Worm (Caenorhabditis elegans) whole organism, midembryonic: ENCODE data around the gene pycr-4.

ENCODE experiments used
- T22C8.4 ChIP-seq: fragments of 200-800 bp; sonication (Bioruptor generic); IDR thresholded peaks from 2 replicates; pipeline ENCODE4 v1.3.6; 2022; ENCODE audit warnings: missing genetic modification characterization, missing compliant biosample characterization
- cog-1 ChIP-seq: sonication (generic microtip); optimal IDR thresholded peaks from 2 replicates; lab custom pipeline; 2016; ENCODE audit warnings: missing genetic modification characterization, missing compliant biosample characterization
- flt-1 ChIP-seq: fragments of 200-800 bp; sonication (Bioruptor generic); IDR thresholded peaks from 2 replicates; pipeline ENCODE4 v1.3.6; 2022; ENCODE audit warnings: missing genetic modification characterization, missing compliant biosample characterization
- klf-2 ChIP-seq: fragments of 200-800 bp; sonication (Bioruptor generic); conservative IDR thresholded peaks from 2 replicates; pipeline ENCODE4 v1.3.6; 2022; ENCODE audit warnings: missing genetic modification reagents, missing genetic modification characterization, missing compliant biosample characterization
- med-1 ChIP-seq: sonication (generic microtip); optimal IDR thresholded peaks from 2 replicates; lab custom pipeline; 2017; ENCODE audit warnings: missing genetic modification characterization, mild to moderate bottlenecking, missing compliant biosample characterization, antibody characterized with exemption, missing genetic modification reagents; ENCODE audit not compliant: insufficient read depth
- ref-1 ChIP-seq: fragments of 200-800 bp; sonication (Bioruptor generic); conservative IDR thresholded peaks from 2 replicates; pipeline ENCODE4 v1.3.6; 2022; ENCODE audit warnings: missing genetic modification reagents, missing genetic modification characterization, missing compliant biosample characterization
- tab-1 ChIP-seq: fragments of 200-800 bp; sonication (Bioruptor generic); IDR thresholded peaks from 2 replicates; pipeline ENCODE4 v1.3.6; 2022; ENCODE audit warnings: missing genetic modification characterization, missing compliant biosample characterization
- ztf-23 ChIP-seq: fragments of 200-800 bp; sonication (Bioruptor generic); IDR thresholded peaks from 2 replicates; pipeline ENCODE4 v1.3.6; 2022; ENCODE audit warnings: missing genetic modification reagents, missing genetic modification characterization, missing compliant biosample characterization
- ztf-29 ChIP-seq: fragments of 200-800 bp; sonication (Bioruptor generic); IDR thresholded peaks from 2 replicates; pipeline ENCODE4 v1.3.6; 2022; ENCODE audit warnings: missing genetic modification reagents, missing genetic modification characterization, missing compliant biosample characterization

The pycr-4 gene

ce11 chrIV:7451345-7451744, 25.8 kb downstream of the pycr-4 start, which contains the start of gene tes-1:
TSS of gene tes-1 (minus strand) at chrIV:7451445.
- TF ChIP-seq flt-1 (GFP tag; lab: Robert Waterston, UW) = no peak

- TF ChIP-seq klf-2 (GFP tag; lab: Robert Waterston, UW) = no peak
- no peak for TF ChIP-seq med-1 (GFP tag; lab: Kevin White, UChicago)
- TF ChIP-seq ztf-29 (GFP tag; lab: Robert Waterston, UW) = no peak
- TF ChIP-seq tab-1 (GFP tag; lab: Robert Waterston, UW) = no peak
- no peak for TF ChIP-seq flt-1 (GFP tag; lab: Robert Waterston, UW)
- TF ChIP-seq ref-1 (GFP tag; lab: Robert Waterston, UW) = no peak
- TF ChIP-seq T22C8.4 = no peak
- TF ChIP-seq ztf-23 (GFP tag; lab: Robert Waterston, UW) = no peak
- no peak for TF ChIP-seq cog-1 (tag; lab: Kevin White, UChicago)
Observed at ce11 chrIV:7447556-7447955, 29.5 kb downstream of the pycr-4 start, which contains the start of gene B0496.2. TSS of gene B0496.2 (plus strand) at chrIV:7447856.

- TF ChIP-seq flt-1 (GFP tag; lab: Robert Waterston, UW) = no peak
- TF ChIP-seq med-1 (GFP tag; lab: Kevin White, UChicago) = no peak
- TF ChIP-seq ref-1 (GFP tag; lab: Robert Waterston, UW) = no peak
- TF ChIP-seq klf-2 (GFP tag; lab: Robert Waterston, UW) = no peak
- no peak for TF ChIP-seq T22C8.4
- TF ChIP-seq cog-1 (tag; lab: Kevin White, UChicago) = no peak
- TF ChIP-seq tab-1 (GFP tag; lab: Robert Waterston, UW) = no peak
- no peak for TF ChIP-seq ztf-23 (GFP tag; lab: Robert Waterston, UW)
Observed at ce11 chrIV:7445995-7446394, 31.1 kb downstream of the pycr-4 start, which contains the start of gene B0496.1. TSS of gene B0496.1 (plus strand) at chrIV:7446295.

- TF ChIP-seq tab-1 (GFP tag; lab: Robert Waterston, UW) (no peak), ztf-23 (GFP tag; lab: Robert Waterston, UW) (no peak), klf-2 (GFP tag; lab: Robert Waterston, UW) (no peak), ref-1 (GFP tag; lab: Robert Waterston, UW) (no peak), T22C8.4 (no peak), cog-1 (tag; lab: Kevin White, UChicago) (no peak), med-1 (GFP tag; lab: Kevin White, UChicago) (no peak), ztf-29 (GFP tag; lab: Robert Waterston, UW) (no peak), flt-1 (GFP tag; lab: Robert Waterston, UW) (no peak)
Observed at ce11 chrIV:7445236-7445635, 31.9 kb downstream of the pycr-4 start, which contains the start of gene valv-1. TSS of gene valv-1 (minus strand) at chrIV:7445336.

ce11 chrIV:7440985-7441384, 36.1 kb downstream of the pycr-4 start:
- TF ChIP-seq flt-1 (GFP tag; lab: Robert Waterston, UW) = 0 out of 2 replicates have a peak, but pooled peaks have one; percentile 37

ce11 chrIV:7440238-7440637, 36.9 kb downstream of the pycr-4 start:
- no peak for TF ChIP-seq tab-1 (GFP tag; lab: Robert Waterston, UW)
- no peak for TF ChIP-seq ztf-23 (GFP tag; lab: Robert Waterston, UW)
- no peak for TF ChIP-seq flt-1 (GFP tag; lab: Robert Waterston, UW)
- TF ChIP-seq ztf-29 (GFP tag; lab: Robert Waterston, UW) = no peak
- TF ChIP-seq med-1 (GFP tag; lab: Kevin White, UChicago) = no peak
- TF ChIP-seq klf-2 (GFP tag; lab: Robert Waterston, UW) = no peak
- no peak for TF ChIP-seq ref-1 (GFP tag; lab: Robert Waterston, UW)
- TF ChIP-seq T22C8.4 = no peak
- TF ChIP-seq cog-1 (tag; lab: Kevin White, UChicago) = no peak

- TF ChIP-seq ref-1 (GFP tag; lab: Robert Waterston, UW) = no peak
- no peak for TF ChIP-seq flt-1 (GFP tag; lab: Robert Waterston, UW)
- TF ChIP-seq ztf-29 (GFP tag; lab: Robert Waterston, UW) = no peak
- TF ChIP-seq tab-1 (GFP tag; lab: Robert Waterston, UW) = no peak
- TF ChIP-seq med-1 (GFP tag; lab: Kevin White, UChicago) = no peak
Observed at ce11 chrIV:7439377-7439776, 37.7 kb downstream of the pycr-4 start.

ce11 chrIV:7433858-7434257, 43.2 kb downstream of the pycr-4 start, which contains the start of gene B0496.11:
TSS of gene B0496.11 (minus strand) at chrIV:7433958.
- TF ChIP-seq T22C8.4 (no peak), ztf-23 (GFP tag; lab: Robert Waterston, UW) (no peak), flt-1 (GFP tag; lab: Robert Waterston, UW) (no peak), klf-2 (GFP tag; lab: Robert Waterston, UW) (no peak), ref-1 (GFP tag; lab: Robert Waterston, UW) (no peak), tab-1 (GFP tag; lab: Robert Waterston, UW) (no peak), ztf-29 (GFP tag; lab: Robert Waterston, UW) (no peak), med-1 (GFP tag; lab: Kevin White, UChicago) (no peak), cog-1 (tag; lab: Kevin White, UChicago) (no peak)

ce11 chrIV:7428998-7429397, 48.1 kb downstream of the pycr-4 start:
- no peak for TF ChIP-seq ztf-23 (GFP tag; lab: Robert Waterston, UW)
- no peak for TF ChIP-seq ref-1 (GFP tag; lab: Robert Waterston, UW)
- TF ChIP-seq tab-1 (GFP tag; lab: Robert Waterston, UW) = no peak
- TF ChIP-seq med-1 (GFP tag; lab: Kevin White, UChicago) = no peak
- TF ChIP-seq flt-1 (GFP tag; lab: Robert Waterston, UW) = no peak
- TF ChIP-seq cog-1 (tag; lab: Kevin White, UChicago) = no peak
- TF ChIP-seq klf-2 (GFP tag; lab: Robert Waterston, UW) = no peak
- TF ChIP-seq T22C8.4 = no peak
- no peak for TF ChIP-seq ztf-29 (GFP tag; lab: Robert Waterston, UW)

- TF ChIP-seq ztf-23 (GFP tag; lab: Robert Waterston, UW) (no peak), T22C8.4 (no peak), ref-1 (GFP tag; lab: Robert Waterston, UW) (no peak), flt-1 (GFP tag; lab: Robert Waterston, UW) (no peak), klf-2 (GFP tag; lab: Robert Waterston, UW) (no peak), tab-1 (GFP tag; lab: Robert Waterston, UW) (no peak), ztf-29 (GFP tag; lab: Robert Waterston, UW) (no peak), med-1 (GFP tag; lab: Kevin White, UChicago) (no peak), cog-1 (tag; lab: Kevin White, UChicago) (no peak)
Observed at ce11 chrIV:7428347-7428746, 48.8 kb downstream of the pycr-4 start.
